Fruit fly (Drosophila melanogaster): Measurements from ENCODE around the gene nis.

dm6 chr2L:1590167-1590566 is 3.2 kb upstream of the nis start:
- TF ChIP-seq usp (GFP tag; optimal IDR thresholded peaks at IDR 0.05), result no peak
- no peak for TF ChIP-seq EcR (GFP tag; optimal IDR thresholded peaks at IDR 0.05)
- no peak for TF ChIP-seq psq (optimal IDR thresholded peaks at IDR 0.05)

Data from whole organism.